Worm (Caenorhabditis elegans): ENCODE data around the gene str-30.

Gene str-30

ce11 chrV:3771437-3772256 lies 46.8 kb downstream of the str-30 start, which contains the start of the genes R08E5.1 and rips-1 (continued):
- TF ChIP-seq ceh-20 (GFP tag; IDR thresholded peaks at IDR 0.05) (no peak), madf-9 (GFP tag; conservative IDR thresholded peaks at IDR 0.05) (no peak), ceh-82 (tag; optimal IDR thresholded peaks at IDR 0.05) (no peak), mes-2 (tag; optimal IDR thresholded peaks at IDR 0.05; ENCODE audit: poor library complexity, severe bottlenecking) (no peak), skn-1 (tag; optimal IDR thresholded peaks at IDR 0.05) (no peak), hif-1 (tag; optimal IDR thresholded peaks at IDR 0.05) (peak; percentile 86 to 98), F49E8.2 (tag; optimal IDR thresholded peaks at IDR 0.05; ENCODE audit: borderline replicate concordance) (no peak), nhr-111 (GFP tag; optimal IDR thresholded peaks at IDR 0.05) (no peak)

ce11 chrV:3773618-3774017 lies 48.7 kb downstream of the str-30 start:
- TF ChIP-seq hmg-1.1 (GFP tag; IDR thresholded peaks at IDR 0.05): no peak
- TF ChIP-seq set-16 (GFP tag; IDR thresholded peaks at IDR 0.05): peak; percentile 63; the same call in 1 of the 2 replicates

- peak; percentile 70 for TF ChIP-seq set-16 (GFP tag; IDR thresholded peaks at IDR 0.05)
- TF ChIP-seq nhr-11 (tag; optimal IDR thresholded peaks at IDR 0.05): no peak
- no peak for TF ChIP-seq nhr-76 (tag; optimal IDR thresholded peaks at IDR 0.05)
- TF ChIP-seq mdl-1 (tag; optimal IDR thresholded peaks at IDR 0.05): no peak
- no peak for TF ChIP-seq saeg-2 (GFP tag; IDR thresholded peaks at IDR 0.05)
- no peak for TF ChIP-seq snpc-4 (tag; optimal IDR thresholded peaks at IDR 0.05)
- no peak for TF ChIP-seq daf-16 (GFP tag; optimal IDR thresholded peaks at IDR 0.05)
- TF ChIP-seq daf-16 (tag; optimal IDR thresholded peaks at IDR 0.05): peak; percentile 20
- TF ChIP-seq dmd-6 (GFP tag; IDR thresholded peaks at IDR 0.05): peak; percentile 18; the same call in 1 of the 2 replicates
- TF ChIP-seq ceh-28 (tag; optimal IDR thresholded peaks at IDR 0.05): no peak
- no peak for TF ChIP-seq ztf-7 (tag; optimal IDR thresholded peaks at IDR 0.05)
- peak in 1 of 2 experiments; percentile 17 for TF ChIP-seq hif-1 (tag; optimal IDR thresholded peaks at IDR 0.05)
- 0 out of 2 replicates have a peak, but pooled peaks have one; percentile 32 for TF ChIP-seq php-3 (GFP tag; IDR thresholded peaks at IDR 0.05)
- no peak for TF ChIP-seq ceh-32 (tag; optimal IDR thresholded peaks at IDR 0.05; ENCODE audit: poor library complexity)
- TF ChIP-seq zag-1 (tag; optimal IDR thresholded peaks at IDR 0.05): no peak
- TF ChIP-seq nhr-10 (tag; optimal IDR thresholded peaks at IDR 0.05): no peak
- TF ChIP-seq Y48G9A.11 (GFP tag; IDR thresholded peaks at IDR 0.05): 0 out of 2 replicates have a peak, but pooled peaks have one; percentile 5
- TF ChIP-seq dpl-1 (GFP tag; optimal IDR thresholded peaks at IDR 0.05): no peak
- no peak for TF ChIP-seq Y75B8A.6 (GFP tag; IDR thresholded peaks at IDR 0.05)
- TF ChIP-seq aha-1 (tag): peak; percentile 34
- no peak for TF ChIP-seq nhr-77 (tag; optimal IDR thresholded peaks at IDR 0.05)
- no peak for TF ChIP-seq F26F4.8 (GFP tag; conservative IDR thresholded peaks at IDR 0.05)
Observed at ce11 chrV:3774653-3775052, 49.8 kb downstream of the str-30 start.

ce11 chrV:3776086-3776589 lies 51.3 kb downstream of the str-30 start, which contains the start of gene cysl-3:
TSS of gene cysl-3 (minus strand) at chrV:3776136.
- no peak for TF ChIP-seq arid-1 (GFP tag; conservative IDR thresholded peaks at IDR 0.05)
- TF ChIP-seq daf-16 (GFP tag; optimal IDR thresholded peaks at IDR 0.05): no peak
- TF ChIP-seq daf-16 (tag; optimal IDR thresholded peaks at IDR 0.05): peak; percentile 29
